Worm (Caenorhabditis elegans) whole organism, late embryonic: Measurements from ENCODE around the gene F47B8.2.

Experiments used
- C08G9.2 ChIP-seq: sonication (generic microtip); optimal IDR thresholded peaks from 2 replicates; lab custom pipeline; 2016; ENCODE audit warnings: mild to moderate bottlenecking, missing genetic modification characterization, moderate library complexity, missing compliant biosample characterization
- F13H6.1 ChIP-seq: sonication (generic microtip); optimal IDR thresholded peaks from 2 replicates; lab custom pipeline; 2016; ENCODE audit warnings: missing genetic modification characterization, missing compliant biosample characterization
- Y22D7AL.16 ChIP-seq: sonication (generic microtip); optimal IDR thresholded peaks from 2 replicates; lab custom pipeline; 2016; ENCODE audit warnings: missing genetic modification characterization, missing compliant biosample characterization
- ahr-1 ChIP-seq: sonication (generic microtip); optimal IDR thresholded peaks from 2 replicates; lab custom pipeline; 2016; ENCODE audit warnings: missing genetic modification characterization, missing compliant biosample characterization
- ceh-14 ChIP-seq: sonication (generic microtip); optimal IDR thresholded peaks from 2 replicates; lab custom pipeline; 2016; ENCODE audit warnings: missing genotype, missing genetic modification characterization, missing compliant biosample characterization
- ceh-18 ChIP-seq: sonication (generic microtip); optimal IDR thresholded peaks from 2 replicates; lab custom pipeline; 2016; ENCODE audit warnings: missing genetic modification characterization, missing compliant biosample characterization
- ceh-2 ChIP-seq: sonication (generic microtip); optimal IDR thresholded peaks from 2 replicates; lab custom pipeline; 2016; ENCODE audit warnings: missing genotype, missing genetic modification characterization, missing compliant biosample characterization
- ceh-22 ChIP-seq: sonication (generic microtip); optimal IDR thresholded peaks from 2 replicates; lab custom pipeline; 2017; ENCODE audit warnings: missing biosample characterization, missing genetic modification characterization
- ceh-24 ChIP-seq: sonication (generic microtip); optimal IDR thresholded peaks from 2 replicates; lab custom pipeline; 2016; ENCODE audit warnings: mild to moderate bottlenecking, missing genetic modification characterization, missing compliant biosample characterization
- ceh-30 ChIP-seq: fragments of 150-350 bp; optimal IDR thresholded peaks from 2 replicates; lab custom pipeline; 2014; ENCODE audit warnings: missing biosample characterization, missing genetic modification characterization
- ceh-31 ChIP-seq: sonication (generic microtip); optimal IDR thresholded peaks from 2 replicates; lab custom pipeline; 2016; ENCODE audit warnings: missing genetic modification characterization, missing compliant biosample characterization
- ceh-34 ChIP-seq: sonication (generic microtip); optimal IDR thresholded peaks from 2 replicates; lab custom pipeline; 2016; ENCODE audit warnings: mild to moderate bottlenecking, missing genetic modification characterization, missing compliant biosample characterization
- ceh-48 ChIP-seq: sonication (generic microtip); optimal IDR thresholded peaks from 2 replicates; lab custom pipeline; 2016; ENCODE audit warnings: missing genetic modification characterization, inconsistent platforms, missing compliant biosample characterization
- ceh-9 ChIP-seq: sonication (generic microtip); optimal IDR thresholded peaks from 2 replicates; lab custom pipeline; 2016; ENCODE audit warnings: mild to moderate bottlenecking, missing genetic modification characterization, inconsistent platforms, missing compliant biosample characterization
- dmd-4 ChIP-seq: sonication (generic microtip); optimal IDR thresholded peaks from 2 replicates; lab custom pipeline; 2016; ENCODE audit warnings: borderline replicate concordance, missing genetic modification characterization, missing compliant biosample characterization
- dve-1 ChIP-seq: sonication (generic microtip); optimal IDR thresholded peaks from 2 replicates; lab custom pipeline; 2017; ENCODE audit warnings: antibody characterized with exemption, mild to moderate bottlenecking, missing genetic modification characterization, missing compliant biosample characterization
- elt-2 ChIP-seq: sonication (generic microtip); optimal IDR thresholded peaks from 2 replicates; lab custom pipeline; 2016; ENCODE audit warnings: missing genetic modification reagents, missing genetic modification characterization, missing compliant biosample characterization
- ets-4 ChIP-seq: sonication (generic microtip); optimal IDR thresholded peaks from 2 replicates; lab custom pipeline; 2016; ENCODE audit warnings: missing genetic modification characterization, missing compliant biosample characterization
- eyg-1 ChIP-seq: sonication (generic microtip); optimal IDR thresholded peaks from 2 replicates; lab custom pipeline; 2016; ENCODE audit warnings: missing genotype, missing genetic modification characterization, missing compliant biosample characterization
- fax-1 ChIP-seq: sonication (generic microtip); optimal IDR thresholded peaks from 2 replicates; lab custom pipeline; 2016; ENCODE audit warnings: missing genotype, missing genetic modification characterization, missing compliant biosample characterization
- fkh-10 ChIP-seq: fragments of 150-350 bp; optimal IDR thresholded peaks from 2 replicates; lab custom pipeline; 2014; ENCODE audit warnings: missing biosample characterization, missing genetic modification reagents, missing genetic modification characterization
- fkh-6 ChIP-seq: sonication (generic microtip); optimal IDR thresholded peaks from 2 replicates; lab custom pipeline; 2016; ENCODE audit warnings: missing genetic modification characterization, missing compliant biosample characterization
- hlh-30 ChIP-seq: sonication (generic microtip); optimal IDR thresholded peaks from 2 replicates; lab custom pipeline; 2017; ENCODE audit warnings: antibody characterized with exemption, missing genetic modification characterization, missing compliant biosample characterization; ENCODE audit not compliant: insufficient read depth
- hlh-6 ChIP-seq: sonication (generic microtip); optimal IDR thresholded peaks from 2 replicates; lab custom pipeline; 2016; ENCODE audit warnings: missing genotype, missing genetic modification characterization, missing compliant biosample characterization
- hlh-8 ChIP-seq: sonication (generic microtip); optimal IDR thresholded peaks from 2 replicates; lab custom pipeline; 2016; ENCODE audit warnings: missing genotype, missing genetic modification characterization, missing compliant biosample characterization
- madf-2 ChIP-seq: sonication (generic microtip); optimal IDR thresholded peaks from 2 replicates; lab custom pipeline; 2017; ENCODE audit warnings: missing genetic modification characterization, missing compliant biosample characterization
- nfya-1 ChIP-seq: sonication (generic microtip); optimal IDR thresholded peaks from 2 replicates; lab custom pipeline; 2017; ENCODE audit warnings: missing genetic modification characterization, mild to moderate bottlenecking, missing compliant biosample characterization, antibody characterized with exemption, moderate library complexity
- nhr-11 ChIP-seq: fragments of 150-350 bp; optimal IDR thresholded peaks from 2 replicates; lab custom pipeline; 2014; ENCODE audit warnings: missing biosample characterization, missing genetic modification characterization
- npax-4 ChIP-seq: sonication (generic microtip); optimal IDR thresholded peaks from 2 replicates; lab custom pipeline; 2016; ENCODE audit warnings: missing genetic modification characterization, missing compliant biosample characterization
- odd-2 ChIP-seq: sonication (generic microtip); optimal IDR thresholded peaks from 2 replicates; lab custom pipeline; 2017; ENCODE audit warnings: antibody characterized with exemption, mild to moderate bottlenecking, missing genetic modification characterization, missing compliant biosample characterization
- pat-9 ChIP-seq: fragments of 200-800 bp; sonication (Bioruptor generic); optimal IDR thresholded peaks from 2 replicates; lab custom pipeline; 2018; ENCODE audit warnings: mild to moderate bottlenecking, missing genetic modification characterization, moderate library complexity, missing compliant biosample characterization
- pax-1 ChIP-seq: fragments of 150-350 bp; optimal IDR thresholded peaks from 2 replicates; lab custom pipeline; 2014; ENCODE audit warnings: missing biosample characterization, missing genetic modification characterization
- pha-4 ChIP-seq: fragments of 150-350 bp; optimal IDR thresholded peaks from 2 replicates; lab custom pipeline; 2018; ENCODE audit warnings: missing biosample characterization, missing genetic modification reagents, missing genetic modification characterization
- pqm-1 ChIP-seq: sonication (generic microtip); optimal IDR thresholded peaks from 2 replicates; lab custom pipeline; 2016; ENCODE audit warnings: missing genetic modification characterization, missing compliant biosample characterization
- pros-1 ChIP-seq: fragments of 150-350 bp; optimal IDR thresholded peaks from 2 replicates; lab custom pipeline; 2014; ENCODE audit warnings: missing biosample characterization, missing genetic modification reagents, missing genetic modification characterization
- ref-2 ChIP-seq: sonication (generic microtip); optimal IDR thresholded peaks from 2 replicates; lab custom pipeline; 2016; ENCODE audit warnings: missing genetic modification characterization, missing compliant biosample characterization
- rnt-1 ChIP-seq: sonication (generic microtip); optimal IDR thresholded peaks from 2 replicates; lab custom pipeline; 2016; ENCODE audit warnings: missing genetic modification characterization, missing compliant biosample characterization
- sdc-2 ChIP-seq: sonication (generic microtip); optimal IDR thresholded peaks from 2 replicates; lab custom pipeline; 2016; ENCODE audit warnings: missing genotype, missing genetic modification characterization, missing compliant biosample characterization
- sox-2 ChIP-seq: fragments of 200-800 bp; sonication (Bioruptor generic); IDR thresholded peaks from 2 replicates; pipeline ENCODE4 v1.3.6; 2022; ENCODE audit warnings: missing genetic modification reagents, missing genetic modification characterization, missing compliant biosample characterization
- syd-9 ChIP-seq: sonication (generic microtip); optimal IDR thresholded peaks from 2 replicates; lab custom pipeline; 2016; ENCODE audit warnings: mild to moderate bottlenecking, missing genetic modification characterization, moderate library complexity, missing compliant biosample characterization
- tbx-2 ChIP-seq: sonication (generic microtip); optimal IDR thresholded peaks from 2 replicates; lab custom pipeline; 2016; ENCODE audit warnings: missing genetic modification characterization, missing compliant biosample characterization
- tbx-7 ChIP-seq: sonication (generic microtip); optimal IDR thresholded peaks from 2 replicates; lab custom pipeline; 2016; ENCODE audit warnings: missing genotype, missing genetic modification characterization, missing compliant biosample characterization
- ttx-3 ChIP-seq: sonication (generic microtip); optimal IDR thresholded peaks from 2 replicates; lab custom pipeline; 2016; ENCODE audit warnings: missing genetic modification reagents, missing genetic modification characterization, missing compliant biosample characterization
- unc-3 ChIP-seq, 2 experiments: fragments of 200-800 bp in 1 of 2; sonication (Bioruptor generic) in 1 of 2; sonication (generic microtip) in 1 of 2; conservative IDR thresholded peaks in 1 of 2; optimal IDR thresholded peaks in 1 of 2; 2 replicates each; pipeline versions ENCODE4 v1.3.6 to Lab custom; 2016 to 2022; ENCODE audit warnings: missing compliant biosample characterization in 2 of 2, missing genetic modification characterization in 2 of 2, missing genetic modification reagents in 1 of 2
- unc-42 ChIP-seq: sonication (generic microtip); optimal IDR thresholded peaks from 2 replicates; lab custom pipeline; 2016; ENCODE audit warnings: missing genotype, missing genetic modification characterization, missing compliant biosample characterization
- unc-86 ChIP-seq: sonication (generic microtip); optimal IDR thresholded peaks from 2 replicates; lab custom pipeline; 2016; ENCODE audit warnings: missing genetic modification characterization, missing compliant biosample characterization
- zip-5 ChIP-seq: sonication (generic microtip); optimal IDR thresholded peaks from 2 replicates; lab custom pipeline; 2016; ENCODE audit warnings: missing genetic modification characterization, missing compliant biosample characterization
- ztf-16 ChIP-seq: sonication (generic microtip); optimal IDR thresholded peaks from 2 replicates; lab custom pipeline; 2017; ENCODE audit warnings: missing genetic modification characterization, missing compliant biosample characterization

F47B8.2 gene

ce11 chrV:14350949-14351348 is 34.5 kb upstream of the F47B8.2 start:
- TF ChIP-seq ceh-48 (tag; lab: Kevin White, UChicago) (no peak), pqm-1 (peak; percentile 15), ets-4 (tag; lab: Kevin White, UChicago) (peak; percentile 38), ztf-16 (tag; lab: Kevin White, UChicago) (no peak), fkh-6 (tag; lab: Kevin White, UChicago) (peak; percentile 53), pat-9 (tag; lab: Kevin White, UChicago) (no peak), madf-2 (tag; lab: Kevin White, UChicago) (peak; percentile 0), npax-4 (tag; lab: Kevin White, UChicago) (no peak), pax-1 (no peak), unc-86 (tag; lab: Kevin White, UChicago) (no peak), pros-1 (tag; lab: Kevin White, UChicago) (peak; percentile 58), ceh-22 (no peak), ceh-24 (tag; lab: Kevin White, UChicago) (no peak), ceh-30 (tag; lab: Kevin White, UChicago) (no peak), ref-2 (tag; lab: Kevin White, UChicago) (peak; percentile 54), Y22D7AL.16 (tag; lab: Kevin White, UChicago) (no peak), nhr-11 (no peak), unc-3 (GFP tag; conservative IDR thresholded peaks at IDR 0.05; lab: Robert Waterston, UW) (no peak), unc-3 (tag; optimal IDR thresholded peaks at IDR 0.05; lab: Kevin White, UChicago) (no peak), ceh-2 (tag; lab: Kevin White, UChicago) (peak; percentile 7), sdc-2 (tag; lab: Kevin White, UChicago) (peak; percentile 3), syd-9 (tag; lab: Kevin White, UChicago) (peak; percentile 24), hlh-30 (tag; lab: Kevin White, UChicago) (no peak), eyg-1 (no peak), elt-2 (no peak), fax-1 (tag; lab: Kevin White, UChicago) (no peak), ceh-31 (tag; lab: Kevin White, UChicago) (peak; percentile 78), F13H6.1 (tag; lab: Kevin White, UChicago) (peak; percentile 3), fkh-10 (GFP tag; lab: Kevin White, UChicago) (peak; percentile 14), rnt-1 (tag; lab: Kevin White, UChicago) (peak; percentile 60), ttx-3 (no peak), ceh-18 (tag; lab: Kevin White, UChicago) (peak; percentile 79), ahr-1 (tag; lab: Kevin White, UChicago) (no peak), unc-42 (tag; lab: Kevin White, UChicago) (peak; percentile 72), tbx-7 (tag; lab: Kevin White, UChicago) (no peak), ceh-9 (tag; lab: Kevin White, UChicago) (no peak), C08G9.2 (tag; lab: Kevin White, UChicago) (peak; percentile 64), hlh-8 (tag; lab: Kevin White, UChicago) (peak; percentile 11), zip-5 (tag; lab: Kevin White, UChicago) (no peak), tbx-2 (tag; lab: Kevin White, UChicago) (peak; percentile 75), dve-1 (tag; lab: Kevin White, UChicago) (peak; percentile 22), ceh-34 (peak; percentile 43), ceh-14 (tag; lab: Kevin White, UChicago) (peak; percentile 55), nfya-1 (tag; lab: Kevin White, UChicago) (peak; percentile 62), pha-4 (tag; lab: Kevin White, UChicago) (no peak), sox-2 (GFP tag; lab: Robert Waterston, UW) (no peak), odd-2 (no peak), dmd-4 (tag; lab: Kevin White, UChicago) (no peak), hlh-6 (tag; lab: Kevin White, UChicago) (peak; percentile 41)
